Fruit fly (Drosophila melanogaster) whole organism, embryonic: Measurements from ENCODE around the gene CG8051.
A peak's percentile ranks its signal among the peaks of the same experiment; 100 is the strongest.

ENCODE experiments used
- Adf1 ChIP-seq: fragments of 200-800 bp; sonication (Bioruptor generic); IDR thresholded peaks from 2 replicates; pipeline ENCODE4 v1.3.6; 2022; ENCODE audit warnings: missing biosample characterization, missing genetic modification characterization
- Atf3 ChIP-seq: fragments of 200-800 bp; sonication (Bioruptor generic); optimal IDR thresholded peaks from 3 replicates; lab custom pipeline; 2016; ENCODE audit warnings: missing biosample characterization, missing genetic modification characterization
- B-H2 ChIP-seq: fragments of 200-800 bp; sonication (Bioruptor generic); optimal IDR thresholded peaks from 2 replicates; lab custom pipeline; 2018; ENCODE audit warnings: missing biosample characterization, mild to moderate bottlenecking, missing genetic modification characterization
- CG10209 ChIP-seq: fragments of 200-800 bp; sonication (Bioruptor generic); optimal IDR thresholded peaks from 3 replicates; lab custom pipeline; 2017; ENCODE audit warnings: missing biosample characterization, mild to moderate bottlenecking, missing genetic modification characterization, missing genetic modification reagents
- CG10543 ChIP-seq: fragments of 200-800 bp; sonication (Bioruptor generic); optimal IDR thresholded peaks from 3 replicates; lab custom pipeline; 2017; ENCODE audit warnings: missing biosample characterization, mild to moderate bottlenecking, missing genetic modification characterization, moderate library complexity
- CG10654 ChIP-seq: fragments of 200-800 bp; sonication (Bioruptor generic); optimal IDR thresholded peaks from 2 replicates; lab custom pipeline; 2016; ENCODE audit warnings: missing biosample characterization, missing genetic modification characterization
- CG11085 ChIP-seq: fragments of 200-800 bp; sonication (Bioruptor generic); IDR thresholded peaks from 2 replicates; pipeline ENCODE4 v1.3.6; 2022; ENCODE audit warnings: missing biosample characterization, missing genetic modification characterization
- CG11398 ChIP-seq: fragments of 200-800 bp; sonication (Bioruptor generic); optimal IDR thresholded peaks from 2 replicates; lab custom pipeline; 2016; ENCODE audit warnings: missing biosample characterization, missing genetic modification characterization
- CG14667 ChIP-seq: fragments of 200-800 bp; sonication (Bioruptor generic); IDR thresholded peaks from 2 replicates; pipeline ENCODE4 v1.3.6; 2022; ENCODE audit warnings: missing biosample characterization, missing genetic modification characterization
- CG14860 ChIP-seq: fragments of 200-800 bp; sonication (Bioruptor generic); IDR thresholded peaks from 3 replicates; pipeline ENCODE4 v1.3.6; 2022; ENCODE audit warnings: missing biosample characterization, missing genetic modification characterization; ENCODE audit not compliant: partially characterized antibody
- CG16813 ChIP-seq: fragments of 200-800 bp; sonication (Bioruptor generic); IDR thresholded peaks from 3 replicates; pipeline ENCODE4 v1.3.6; 2022; ENCODE audit warnings: missing biosample characterization, missing genetic modification characterization; ENCODE audit not compliant: partially characterized antibody
- CG17385 ChIP-seq: fragments of 200-800 bp; sonication (Bioruptor generic); optimal IDR thresholded peaks from 3 replicates; lab custom pipeline; 2018; ENCODE audit warnings: missing biosample characterization, mild to moderate bottlenecking, missing genetic modification characterization
- CG1792 ChIP-seq: fragments of 200-800 bp; sonication (Bioruptor generic); optimal IDR thresholded peaks from 2 replicates; lab custom pipeline; 2016; ENCODE audit warnings: missing biosample characterization, missing genetic modification characterization
- CG4820 ChIP-seq: fragments of 200-800 bp; sonication (Bioruptor generic); optimal IDR thresholded peaks from 3 replicates; lab custom pipeline; 2016; ENCODE audit warnings: missing biosample characterization, missing genetic modification characterization
- CG5245 ChIP-seq: fragments of 200-800 bp; sonication (Bioruptor generic); optimal IDR thresholded peaks from 3 replicates; lab custom pipeline; 2016; ENCODE audit warnings: missing biosample characterization, missing genetic modification characterization
- CG6175 ChIP-seq: fragments of 200-800 bp; sonication (Bioruptor generic); IDR thresholded peaks from 3 replicates; pipeline ENCODE4 v1.3.6; 2022; ENCODE audit warnings: missing biosample characterization, missing genetic modification characterization
- CG6791 ChIP-seq: fragments of 200-800 bp; sonication (Bioruptor generic); IDR thresholded peaks from 3 replicates; pipeline ENCODE4 v1.3.6; 2022; ENCODE audit warnings: missing biosample characterization, missing genetic modification characterization; ENCODE audit not compliant: partially characterized antibody
- CG7839 ChIP-seq: fragments of 200-800 bp; sonication (Bioruptor generic); optimal IDR thresholded peaks from 3 replicates; lab custom pipeline; 2018; ENCODE audit warnings: missing biosample characterization, mild to moderate bottlenecking, missing genetic modification characterization, moderate library complexity
- CG9437 ChIP-seq: fragments of 200-800 bp; sonication (Bioruptor generic); optimal IDR thresholded peaks from 2 replicates; lab custom pipeline; 2018; ENCODE audit warnings: missing biosample characterization, mild to moderate bottlenecking, missing genetic modification characterization
- CG9609 ChIP-seq: fragments of 200-800 bp; sonication (Bioruptor generic); optimal IDR thresholded peaks from 3 replicates; lab custom pipeline; 2016; ENCODE audit warnings: missing biosample characterization, missing genetic modification characterization
- CHES-1-like ChIP-seq: fragments of 200-800 bp; sonication (Bioruptor generic); optimal IDR thresholded peaks from 2 replicates; lab custom pipeline; 2016; ENCODE audit warnings: missing biosample characterization, missing genetic modification characterization
- CTCF ChIP-seq: fragments of 200-800 bp; sonication (Bioruptor generic); optimal IDR thresholded peaks from 2 replicates; lab custom pipeline; 2017; ENCODE audit warnings: missing biosample characterization, mild to moderate bottlenecking, missing genetic modification characterization, moderate library complexity
- CrebB ChIP-seq: fragments of 200-800 bp; sonication (Bioruptor generic); optimal IDR thresholded peaks from 3 replicates; lab custom pipeline; 2018; ENCODE audit warnings: missing biosample characterization, mild to moderate bottlenecking, missing genetic modification characterization
- Deaf1 ChIP-seq: fragments of 200-800 bp; optimal IDR thresholded peaks from 3 replicates; lab custom pipeline; 2019; ENCODE audit warnings: missing biosample characterization, mild to moderate bottlenecking, missing genetic modification characterization, moderate library complexity
- Doc2 ChIP-seq: fragments of 200-800 bp; sonication (Bioruptor generic); IDR thresholded peaks from 2 replicates; pipeline ENCODE4 v1.3.6; 2022; ENCODE audit warnings: missing biosample characterization, missing genetic modification characterization
- Dp ChIP-seq: fragments of 200-800 bp; sonication (Bioruptor generic); optimal IDR thresholded peaks from 2 replicates; lab custom pipeline; 2018; ENCODE audit warnings: missing biosample characterization, mild to moderate bottlenecking, missing genetic modification characterization, moderate library complexity
- Fer3 ChIP-seq: fragments of 200-800 bp; sonication (Bioruptor generic); optimal IDR thresholded peaks from 2 replicates; lab custom pipeline; 2018; ENCODE audit warnings: missing biosample characterization, mild to moderate bottlenecking, missing genetic modification characterization, moderate library complexity
- GATAe ChIP-seq: fragments of 200-800 bp; sonication (Bioruptor generic); conservative IDR thresholded peaks from 2 replicates; pipeline ENCODE4 v1.3.6; 2022; ENCODE audit warnings: missing biosample characterization, missing genetic modification characterization
- H15 ChIP-seq: fragments of 200-800 bp; sonication (Bioruptor generic); IDR thresholded peaks from 3 replicates; pipeline ENCODE4 v1.3.6; 2022; ENCODE audit warnings: missing biosample characterization, missing genetic modification characterization
- HLH4C ChIP-seq: fragments of 200-800 bp; sonication (Bioruptor generic); IDR thresholded peaks from 3 replicates; pipeline ENCODE4 v1.3.6; 2022; ENCODE audit warnings: missing biosample characterization, missing genetic modification characterization; ENCODE audit not compliant: partially characterized antibody
- Hand ChIP-seq: fragments of 200-800 bp; sonication (Bioruptor generic); optimal IDR thresholded peaks from 2 replicates; lab custom pipeline; 2017; ENCODE audit warnings: mild to moderate bottlenecking, missing biosample characterization, missing genetic modification reagents, missing genetic modification characterization
- Kr ChIP-seq: fragments of 200-800 bp; sonication (Bioruptor generic); optimal IDR thresholded peaks from 2 replicates; lab custom pipeline; 2017; ENCODE audit warnings: missing biosample characterization, mild to moderate bottlenecking, missing genetic modification characterization
- Meics ChIP-seq: fragments of 200-800 bp; sonication (Bioruptor generic); optimal IDR thresholded peaks from 2 replicates; lab custom pipeline; 2017; ENCODE audit warnings: missing biosample characterization, mild to moderate bottlenecking, missing genetic modification characterization
- NFAT ChIP-seq: fragments of 200-800 bp; sonication (Bioruptor generic); IDR thresholded peaks from 2 replicates; pipeline ENCODE4 v1.3.6; 2022; ENCODE audit warnings: missing biosample characterization, missing genetic modification characterization
- Nf-YC ChIP-seq: fragments of 200-800 bp; optimal IDR thresholded peaks from 3 replicates; lab custom pipeline; 2019; ENCODE audit warnings: missing biosample characterization, mild to moderate bottlenecking, missing genetic modification characterization, moderate library complexity
- PHDP ChIP-seq: fragments of 200-800 bp; sonication (Bioruptor generic); optimal IDR thresholded peaks from 3 replicates; lab custom pipeline; 2018; ENCODE audit warnings: missing biosample characterization, mild to moderate bottlenecking, missing genetic modification characterization, moderate library complexity
- Side ChIP-seq: fragments of 200-800 bp; sonication (Bioruptor generic); optimal IDR thresholded peaks from 2 replicates; lab custom pipeline; 2016; ENCODE audit warnings: missing biosample characterization, missing genetic modification characterization
- Tbp ChIP-seq: fragments of >200 bp; optimal IDR thresholded peaks from 2 replicates; lab custom pipeline; 2018; ENCODE audit warnings: missing biosample characterization, missing genetic modification characterization
- ato ChIP-seq: fragments of 200-800 bp; sonication (Bioruptor generic); IDR thresholded peaks from 2 replicates; pipeline ENCODE4 v1.3.6; 2022; ENCODE audit warnings: missing biosample characterization, missing genetic modification characterization; ENCODE audit not compliant: partially characterized antibody
- croc ChIP-seq: fragments of 200-800 bp; sonication (Bioruptor generic); conservative IDR thresholded peaks from 3 replicates; pipeline ENCODE4 v1.3.6; 2022; ENCODE audit warnings: missing biosample characterization, missing genetic modification characterization
- fd3F ChIP-seq: fragments of 200-800 bp; sonication (Bioruptor generic); optimal IDR thresholded peaks from 2 replicates; lab custom pipeline; 2018; ENCODE audit warnings: missing biosample characterization, mild to moderate bottlenecking, missing genetic modification characterization, moderate library complexity
- fd96Cb ChIP-seq: fragments of 200-800 bp; sonication (Bioruptor generic); optimal IDR thresholded peaks from 2 replicates; lab custom pipeline; 2018; ENCODE audit warnings: missing biosample characterization, mild to moderate bottlenecking, missing genetic modification characterization, moderate library complexity
- gfzf ChIP-seq: fragments of 200-800 bp; sonication (Bioruptor generic); optimal IDR thresholded peaks from 2 replicates; lab custom pipeline; 2016; ENCODE audit warnings: missing biosample characterization, mild to moderate bottlenecking, missing genetic modification characterization, moderate library complexity
- her ChIP-seq: fragments of 200-800 bp; sonication (Bioruptor generic); optimal IDR thresholded peaks from 2 replicates; lab custom pipeline; 2016; ENCODE audit warnings: missing biosample characterization, missing genetic modification characterization
- ranshi ChIP-seq: fragments of 200-800 bp; sonication (Bioruptor generic); IDR thresholded peaks from 2 replicates; pipeline ENCODE4 v1.3.6; 2022; ENCODE audit warnings: missing biosample characterization, missing genetic modification characterization
- rib ChIP-seq: fragments of 200-800 bp; sonication (Bioruptor generic); IDR thresholded peaks from 2 replicates; pipeline ENCODE4 v1.3.6; 2022; ENCODE audit warnings: missing biosample characterization, missing genetic modification characterization
- sens-2 ChIP-seq: fragments of 200-800 bp; sonication (Bioruptor generic); IDR thresholded peaks from 2 replicates; pipeline ENCODE4 v1.3.6; 2022; ENCODE audit warnings: missing biosample characterization, missing genetic modification characterization
- sna ChIP-seq: fragments of 200-800 bp; sonication (Bioruptor generic); IDR thresholded peaks from 2 replicates; pipeline ENCODE4 v1.3.6; 2022; ENCODE audit warnings: missing biosample characterization, missing genetic modification characterization; ENCODE audit not compliant: partially characterized antibody
- ssp ChIP-seq: fragments of 200-800 bp; sonication (Bioruptor generic); IDR thresholded peaks from 2 replicates; pipeline ENCODE4 v1.3.6; 2022; ENCODE audit warnings: missing biosample characterization, missing genetic modification characterization
- tin ChIP-seq: fragments of 200-800 bp; sonication (Bioruptor generic); optimal IDR thresholded peaks from 3 replicates; lab custom pipeline; 2016; ENCODE audit warnings: missing biosample characterization, missing genetic modification characterization
- tll ChIP-seq, 2 experiments: fragments of 200-800 bp in 1 of 2; fragments of >200 bp in 1 of 2; sonication (Bioruptor generic) in 1 of 2; optimal IDR thresholded peaks; 2 replicates each; lab custom pipeline; 2017 to 2019; ENCODE audit warnings: missing biosample characterization in 2 of 2, missing genetic modification characterization in 2 of 2, mild to moderate bottlenecking in 1 of 2, moderate library complexity in 1 of 2

CG8051 gene

DNA sequence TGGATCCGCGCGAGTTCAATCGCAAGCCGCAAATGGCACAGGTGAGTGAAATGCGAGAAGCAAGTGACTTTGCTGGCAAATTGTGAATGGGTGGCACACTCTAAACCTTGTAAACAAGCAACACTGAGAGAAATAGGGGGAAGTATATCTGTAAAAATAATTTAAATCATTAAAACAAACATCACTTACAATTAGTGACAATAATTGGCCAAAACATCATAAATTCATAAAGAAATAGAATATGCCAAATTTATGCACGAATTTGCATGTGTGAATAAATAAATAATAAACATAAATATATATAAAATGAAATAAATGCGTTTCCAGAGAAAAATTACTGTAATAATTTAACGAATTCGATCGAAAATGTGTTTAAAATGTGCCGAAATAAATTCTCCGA, 45.2 kb downstream of the CG8051 start (continued):
- no peak for TF ChIP-seq CG5245 (GFP tag; lab: Kevin White, UChicago)
- no peak for TF ChIP-seq Deaf1 (tag; lab: Kevin White, UChicago)
- no peak for TF ChIP-seq Atf3 (GFP tag; lab: Kevin White, UChicago)
- TF ChIP-seq CG11398 (GFP tag; lab: Kevin White, UChicago): no peak
- no peak for TF ChIP-seq CG10654
- TF ChIP-seq ranshi (GFP tag; lab: Robert Waterston, UW): no peak
- TF ChIP-seq CG7839 (tag; lab: Kevin White, UChicago): no peak
- TF ChIP-seq CG17385: no peak
- no peak for TF ChIP-seq B-H2 (GFP tag; lab: Kevin White, UChicago)
- TF ChIP-seq CG6791 (GFP tag; lab: Robert Waterston, UW): no peak
- TF ChIP-seq Fer3 (tag; lab: Kevin White, UChicago): peak; percentile 13
- TF ChIP-seq Doc2: no peak
- TF ChIP-seq her (GFP tag; lab: Kevin White, UChicago): no peak
- no peak for TF ChIP-seq Kr (GFP tag; lab: Kevin White, UChicago)
- no peak for TF ChIP-seq Adf1 (GFP tag; lab: Robert Waterston, UW)
- TF ChIP-seq Hand: no peak
- TF ChIP-seq tll (GFP tag; optimal IDR thresholded peaks at IDR 0.05; lab: Kevin White, UChicago): no peak
- TF ChIP-seq HLH4C (GFP tag; lab: Robert Waterston, UW): no peak
- no peak for TF ChIP-seq CG14860
- no peak for TF ChIP-seq ssp (GFP tag; lab: Robert Waterston, UW)
- no peak for TF ChIP-seq CG6175 (GFP tag; lab: Robert Waterston, UW)
- TF ChIP-seq CG10209 (GFP tag; lab: Kevin White, UChicago): no peak
- TF ChIP-seq CG11085 (GFP tag; lab: Robert Waterston, UW): no peak
- no peak for TF ChIP-seq CG9437 (GFP tag; lab: Kevin White, UChicago)

DNA sequence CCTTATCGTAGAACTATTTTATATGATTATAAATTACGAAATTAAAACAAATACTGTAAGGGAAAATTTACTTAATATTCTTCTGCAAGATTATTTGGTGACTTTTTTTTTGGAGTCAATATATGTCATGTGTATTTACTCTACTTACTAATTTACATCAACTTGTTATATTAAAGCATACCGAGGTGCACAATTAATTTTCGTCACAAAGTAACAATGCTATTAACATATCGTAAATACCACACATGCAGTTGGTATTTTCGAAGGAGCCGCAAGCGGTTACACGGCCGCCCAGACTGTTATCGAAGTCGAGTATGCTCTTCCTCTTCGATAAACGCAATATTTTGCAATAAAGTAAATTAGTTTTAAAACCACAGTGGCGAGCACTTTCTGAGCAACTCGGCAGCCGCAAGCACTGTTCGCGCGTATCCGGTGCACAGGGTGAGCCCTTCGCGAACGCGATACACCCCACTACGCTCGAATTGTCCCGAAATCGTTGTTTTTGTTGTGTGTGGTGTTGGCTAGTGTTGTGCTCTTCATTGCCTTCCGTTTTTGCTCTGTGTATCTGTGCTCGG, 46.1 kb downstream of the CG8051 start, which contains the start of gene Vav:
Vav (plus strand) TSS at position 293 of the 575 bp plus-strand sequence.
- no peak for TF ChIP-seq CG4820 (GFP tag; lab: Kevin White, UChicago)
- TF ChIP-seq fd3F (GFP tag; lab: Kevin White, UChicago): no peak
- no peak for TF ChIP-seq CG1792 (GFP tag; lab: Kevin White, UChicago)
- TF ChIP-seq fd96Cb (tag; lab: Kevin White, UChicago): no peak
- TF ChIP-seq CHES-1-like: no peak
- peak; percentile 27 for TF ChIP-seq CG10543 (GFP tag; lab: Kevin White, UChicago)
- TF ChIP-seq rib (GFP tag; lab: Robert Waterston, UW): no peak
- peak; percentile 40 for TF ChIP-seq CrebB
- no peak for TF ChIP-seq PHDP (tag; lab: Kevin White, UChicago)
- no peak for TF ChIP-seq CG14667 (GFP tag; lab: Robert Waterston, UW)
- TF ChIP-seq NFAT: no peak
- peak; percentile 81 for TF ChIP-seq Meics
- peak; percentile 68 for TF ChIP-seq CTCF
- TF ChIP-seq GATAe (GFP tag; lab: Robert Waterston, UW): no peak
- TF ChIP-seq sna (GFP tag; lab: Robert Waterston, UW): peak; percentile 50
- TF ChIP-seq tin (GFP tag; lab: Kevin White, UChicago): no peak
- TF ChIP-seq H15 (GFP tag; lab: Robert Waterston, UW): no peak
- peak; percentile 72 for TF ChIP-seq gfzf (GFP tag; lab: Kevin White, UChicago)
- no peak for TF ChIP-seq sens-2
- no peak for TF ChIP-seq Tbp (GFP tag; lab: Kevin White, UChicago)
- TF ChIP-seq CG16813 (GFP tag; lab: Robert Waterston, UW): 0 out of 3 replicates have a peak, but pooled peaks have one; percentile 23
- TF ChIP-seq croc: no peak
- peak; percentile 40; the same call in 1 of the 2 replicates for TF ChIP-seq ato (GFP tag; lab: Robert Waterston, UW)
- no peak for TF ChIP-seq Side (GFP tag; lab: Kevin White, UChicago)
- TF ChIP-seq Dp (GFP tag; lab: Kevin White, UChicago): peak; percentile 9
- TF ChIP-seq Nf-YC (tag; lab: Kevin White, UChicago): peak; percentile 48
- TF ChIP-seq CG9609 (GFP tag; lab: Kevin White, UChicago): no peak
